Fruit fly (Drosophila melanogaster): ENCODE measurements around the gene CG6696.

- no peak for TF ChIP-seq rn (GFP tag; IDR thresholded peaks at IDR 0.05)
- TF ChIP-seq CG8159 (tag; optimal IDR thresholded peaks at IDR 0.05): no peak
- TF ChIP-seq CG10348 (GFP tag; IDR thresholded peaks at IDR 0.05): no peak
- no peak for TF ChIP-seq CG17806 (tag; optimal IDR thresholded peaks at IDR 0.05)
These were observed 27.2 kb downstream of the CG6696 start, which contains the start of gene wgn for dm6 chrX:18634716-18635115.

All from whole organism, pupa.